Worm (Caenorhabditis elegans) whole organism, late embryonic: Measurements from ENCODE around the gene srz-11.

ENCODE experiments used
- ceh-48 ChIP-seq: sonication (generic microtip); optimal IDR thresholded peaks from 2 replicates; lab custom pipeline; 2016; ENCODE audit warnings: missing genetic modification characterization, inconsistent platforms, missing compliant biosample characterization
- ets-4 ChIP-seq: sonication (generic microtip); optimal IDR thresholded peaks from 2 replicates; lab custom pipeline; 2016; ENCODE audit warnings: missing genetic modification characterization, missing compliant biosample characterization

DNA sequence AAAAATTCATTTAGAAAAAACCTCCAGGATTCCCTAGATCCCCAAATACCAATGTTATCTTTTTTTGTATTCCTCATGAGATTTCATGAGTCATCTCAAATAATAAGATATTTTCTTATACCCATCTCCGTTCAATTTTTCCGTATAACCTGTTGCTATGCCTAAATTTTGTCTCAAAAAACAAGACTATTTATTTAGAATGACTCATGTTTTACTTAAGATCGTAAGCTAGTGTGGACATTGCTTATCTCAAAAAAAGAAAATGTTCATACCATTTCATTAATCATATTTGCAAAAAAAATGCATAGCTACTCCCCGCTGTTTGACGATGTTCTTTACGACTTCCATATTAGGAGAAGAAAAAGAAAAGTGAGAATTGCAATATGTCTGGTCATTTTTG lies 22.6 kb upstream of the srz-11 start, which contains the start of gene K08F9.3:
- no peak for TF ChIP-seq ceh-48 (tag; lab: Kevin White, UChicago)
- no peak for TF ChIP-seq ets-4 (tag; lab: Kevin White, UChicago)
